Worm (Caenorhabditis elegans) whole organism, L2 larva: ENCODE results near the gene hpo-40.
A peak's percentile ranks its signal among the peaks of the same experiment; 100 is the strongest.

Experiments used
- C34F6.9 ChIP-seq: fragments of 150-350 bp; optimal IDR thresholded peaks from 2 replicates; lab custom pipeline; 2014; ENCODE audit warnings: missing biosample characterization, missing genetic modification characterization
- F13H6.1 ChIP-seq: sonication (generic microtip); optimal IDR thresholded peaks from 2 replicates; lab custom pipeline; 2016; ENCODE audit warnings: missing genetic modification characterization, missing compliant biosample characterization
- R02D3.7 ChIP-seq: fragments of 150-350 bp; optimal IDR thresholded peaks from 2 replicates; lab custom pipeline; 2014; ENCODE audit warnings: missing biosample characterization, missing genetic modification characterization
- Y55F3AM.14 ChIP-seq: fragments of 200-800 bp; sonication (Bioruptor generic); optimal IDR thresholded peaks from 2 replicates; lab custom pipeline; 2018; ENCODE audit warnings: mild to moderate bottlenecking, missing genetic modification characterization, missing compliant biosample characterization
- aly-2 ChIP-seq: fragments of 150-350 bp; optimal IDR thresholded peaks from 2 replicates; lab custom pipeline; 2014; ENCODE audit warnings: missing biosample characterization, missing genetic modification characterization
- ama-1 ChIP-seq: fragments of 150-350 bp; optimal IDR thresholded peaks from 2 replicates; lab custom pipeline; 2018; ENCODE audit warnings: inconsistent platforms
- ceh-16 ChIP-seq: fragments of 150-350 bp; optimal IDR thresholded peaks from 2 replicates; lab custom pipeline; 2014; ENCODE audit warnings: missing biosample characterization, missing genetic modification characterization
- crh-2 ChIP-seq: sonication (generic microtip); optimal IDR thresholded peaks from 2 replicates; lab custom pipeline; 2017; ENCODE audit warnings: missing biosample characterization, missing genetic modification characterization
- dmd-4 ChIP-seq: sonication (generic microtip); optimal IDR thresholded peaks from 2 replicates; lab custom pipeline; 2017; ENCODE audit warnings: missing biosample characterization, missing genetic modification characterization
- egl-27 ChIP-seq: sonication (generic microtip); optimal IDR thresholded peaks from 3 replicates; lab custom pipeline; 2017; ENCODE audit warnings: missing biosample characterization, missing genetic modification reagents, missing genetic modification characterization
- elt-1 ChIP-seq: fragments of 150-350 bp; optimal IDR thresholded peaks from 2 replicates; lab custom pipeline; 2014; ENCODE audit warnings: missing biosample characterization, missing genetic modification characterization
- elt-3 ChIP-seq: sonication (generic microtip); optimal IDR thresholded peaks from 2 replicates; lab custom pipeline; 2017; ENCODE audit warnings: missing biosample characterization, missing genetic modification characterization
- fos-1 ChIP-seq: fragments of 150-350 bp; optimal IDR thresholded peaks from 2 replicates; lab custom pipeline; 2014; ENCODE audit warnings: missing biosample characterization, missing genetic modification characterization
- lin-11 ChIP-seq: fragments of 150-350 bp; sonication (generic microtip); optimal IDR thresholded peaks from 2 replicates; lab custom pipeline; 2014; ENCODE audit warnings: missing biosample characterization, missing genetic modification characterization, inconsistent platforms, mixed read lengths
- lin-13 ChIP-seq: fragments of 150-350 bp; optimal IDR thresholded peaks from 2 replicates; lab custom pipeline; 2014; ENCODE audit warnings: missing biosample characterization, missing genetic modification reagents, missing genetic modification characterization
- mab-5 ChIP-seq: fragments of 150-350 bp; optimal IDR thresholded peaks from 2 replicates; lab custom pipeline; 2014; ENCODE audit warnings: missing biosample characterization, missing genetic modification characterization
- mbf-1 ChIP-seq: sonication (generic microtip); optimal IDR thresholded peaks from 2 replicates; lab custom pipeline; 2017; ENCODE audit warnings: missing biosample characterization, missing genetic modification characterization
- nhr-10 ChIP-seq: sonication (generic microtip); optimal IDR thresholded peaks from 2 replicates; lab custom pipeline; 2017; ENCODE audit warnings: missing biosample characterization, missing genetic modification characterization
- nhr-12 ChIP-seq: fragments of 150-350 bp; optimal IDR thresholded peaks from 2 replicates; lab custom pipeline; 2014; ENCODE audit warnings: missing biosample characterization, missing genetic modification characterization
- nhr-129 ChIP-seq: fragments of 150-350 bp; optimal IDR thresholded peaks from 2 replicates; lab custom pipeline; 2014; ENCODE audit warnings: missing biosample characterization, missing genetic modification characterization
- nhr-23 ChIP-seq: fragments of 150-350 bp; optimal IDR thresholded peaks from 2 replicates; lab custom pipeline; 2014; ENCODE audit warnings: missing biosample characterization, missing genetic modification reagents, missing genetic modification characterization
- nhr-25 ChIP-seq: fragments of 150-350 bp; sonication (generic microtip); optimal IDR thresholded peaks from 3 replicates; lab custom pipeline; 2014; ENCODE audit warnings: missing biosample characterization, missing genetic modification characterization
- peb-1 ChIP-seq: fragments of 150-350 bp; optimal IDR thresholded peaks from 2 replicates; lab custom pipeline; 2014; ENCODE audit warnings: missing biosample characterization, missing genetic modification characterization
- sem-4 ChIP-seq: fragments of 150-350 bp; optimal IDR thresholded peaks from 2 replicates; lab custom pipeline; 2014; ENCODE audit warnings: missing biosample characterization, missing genetic modification reagents, missing genetic modification characterization
- skn-1 ChIP-seq: sonication (generic microtip); optimal IDR thresholded peaks from 2 replicates; lab custom pipeline; 2017; ENCODE audit warnings: missing biosample characterization, missing genetic modification characterization
- sma-9 ChIP-seq, 2 experiments: fragments of 150-350 bp in 1 of 2; sonication (generic microtip) in 1 of 2; optimal IDR thresholded peaks; 2 replicates each; lab custom pipeline; 2014 to 2016; ENCODE audit warnings: missing genetic modification characterization in 2 of 2, mild to moderate bottlenecking in 1 of 2, missing biosample characterization in 1 of 2, missing compliant biosample characterization in 1 of 2, missing genetic modification reagents in 1 of 2, moderate library complexity in 1 of 2
- snpc-4 ChIP-seq: fragments of 150-350 bp; optimal IDR thresholded peaks from 2 replicates; lab custom pipeline; 2014; ENCODE audit warnings: missing biosample characterization, missing genetic modification characterization
- unc-39 ChIP-seq: fragments of 150-350 bp; optimal IDR thresholded peaks from 2 replicates; lab custom pipeline; 2014; ENCODE audit warnings: missing biosample characterization, missing genetic modification characterization
- unc-62 ChIP-seq: fragments of 150-350 bp; optimal IDR thresholded peaks from 2 replicates; lab custom pipeline; 2014; ENCODE audit warnings: missing biosample characterization, missing genetic modification reagents, missing genetic modification characterization
- zag-1 ChIP-seq: fragments of 150-350 bp; optimal IDR thresholded peaks from 2 replicates; lab custom pipeline; 2014; ENCODE audit warnings: missing biosample characterization, missing genetic modification characterization
- ztf-11 ChIP-seq: sonication (generic microtip); optimal IDR thresholded peaks from 2 replicates; lab custom pipeline; 2017; ENCODE audit warnings: missing biosample characterization, missing genetic modification characterization

Gene hpo-40

ce11 chrV:10222007-10222406 lies 9.3 kb downstream of the hpo-40 start, which contains the start of gene C12D8.20:
TSS of gene C12D8.20 (plus strand) at chrV:10222307.
- TF ChIP-seq Y55F3AM.14 (GFP tag; lab: Kevin White, UChicago) (no peak), nhr-129 (tag; lab: Kevin White, UChicago) (no peak), mab-5 (no peak), egl-27 (tag; lab: Kevin White, UChicago) (no peak), ztf-11 (tag; lab: Kevin White, UChicago) (no peak), lin-13 (GFP tag; lab: Kevin White, UChicago) (no peak)
- TF ChIP-seq, all 48 proteins: peak for 0

DNA sequence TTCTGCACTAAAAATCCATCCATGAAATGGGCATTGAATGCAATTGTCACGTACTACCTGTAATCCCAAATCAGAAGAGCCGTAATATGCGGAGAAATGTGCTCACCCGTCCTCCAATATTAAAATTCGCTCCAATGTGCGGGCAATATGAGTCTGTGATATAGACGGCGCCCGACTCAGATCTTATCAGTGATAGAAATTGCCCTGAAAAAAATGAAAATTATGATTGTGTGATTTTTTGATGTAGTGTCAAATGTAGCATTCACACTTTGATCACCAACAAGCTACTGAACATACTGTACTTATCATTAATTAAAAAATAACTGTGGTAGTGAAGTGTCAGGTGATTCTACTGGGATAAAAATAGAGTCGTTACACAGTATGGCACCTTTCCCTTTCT lies 11.9 kb downstream of the hpo-40 start:
- no peak for TF ChIP-seq nhr-25
- TF ChIP-seq ama-1 (lab: Kevin White, UChicago), result no peak
- no peak for TF ChIP-seq nhr-10
- no peak for TF ChIP-seq crh-2
- TF ChIP-seq sem-4, result no peak
- TF ChIP-seq nhr-23, result no peak
- no peak for TF ChIP-seq ceh-16 (tag; lab: Kevin White, UChicago)
- TF ChIP-seq fos-1 (tag; lab: Kevin White, UChicago), result peak; percentile 60

- TF ChIP-seq skn-1 (no peak), fos-1 (tag; lab: Kevin White, UChicago) (peak; percentile 62)
Measured at ce11 chrV:10225610-10226009, 12.9 kb downstream of the hpo-40 start, which contains the start of gene daf-36. TSS of gene daf-36 (minus strand) at chrV:10225710.

DNA sequence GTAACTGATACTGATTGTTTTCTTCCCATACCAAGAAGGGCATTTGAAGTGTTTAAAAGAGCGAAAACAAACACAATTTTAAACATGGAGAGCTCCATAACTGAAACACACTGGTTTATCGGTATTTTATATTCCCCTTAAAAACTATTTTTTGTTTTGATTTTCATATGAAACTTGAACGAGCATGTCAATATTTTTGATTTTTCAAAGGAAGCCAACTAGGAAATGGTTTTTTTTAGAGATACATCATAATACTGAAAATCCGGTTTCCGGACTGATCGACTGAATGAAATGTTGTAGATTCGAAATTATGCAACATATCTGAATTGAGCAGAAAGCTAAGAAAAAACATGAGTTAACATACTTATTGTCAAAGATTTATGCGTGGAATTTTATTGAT lies 14.6 kb downstream of the hpo-40 start, which contains the start of gene ttr-19:
Gene ttr-19, minus strand, starts transcription at position 101 of the 400 bp plus-strand sequence.
- TF ChIP-seq F13H6.1 (tag; lab: Kevin White, UChicago), result no peak
- TF ChIP-seq zag-1, result no peak
- TF ChIP-seq ceh-16 (tag; lab: Kevin White, UChicago), result no peak
- no peak for TF ChIP-seq unc-62 (GFP tag; lab: Kevin White, UChicago)
- TF ChIP-seq mbf-1 (tag; lab: Kevin White, UChicago), result no peak
- no peak for TF ChIP-seq elt-1 (tag; lab: Kevin White, UChicago)

DNA sequence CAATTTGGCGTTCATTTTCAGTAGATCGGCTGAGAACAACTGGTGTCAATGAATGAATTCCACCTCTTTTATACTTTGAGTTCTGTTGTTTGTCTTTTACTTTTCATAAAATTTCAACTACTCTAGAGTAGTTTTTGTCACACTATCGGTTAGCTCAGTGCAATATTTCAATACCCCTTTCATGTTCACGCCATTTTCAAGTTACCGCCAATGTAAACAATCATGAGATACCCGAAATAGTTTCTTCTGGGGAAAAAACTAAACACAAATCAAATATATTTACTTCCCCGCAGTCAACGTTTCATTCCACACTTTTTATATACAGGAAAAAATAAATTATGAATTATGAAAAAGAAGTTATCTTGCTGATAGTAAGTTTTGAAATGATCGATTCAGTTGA lies 15.6 kb downstream of the hpo-40 start, which contains the start of gene fipr-4:
Gene fipr-4, minus strand, starts transcription at position 101 of the 400 bp plus-strand sequence.
- TF ChIP-seq F13H6.1 (tag; lab: Kevin White, UChicago) (peak; percentile 9), R02D3.7 (tag; lab: Kevin White, UChicago) (no peak)

DNA sequence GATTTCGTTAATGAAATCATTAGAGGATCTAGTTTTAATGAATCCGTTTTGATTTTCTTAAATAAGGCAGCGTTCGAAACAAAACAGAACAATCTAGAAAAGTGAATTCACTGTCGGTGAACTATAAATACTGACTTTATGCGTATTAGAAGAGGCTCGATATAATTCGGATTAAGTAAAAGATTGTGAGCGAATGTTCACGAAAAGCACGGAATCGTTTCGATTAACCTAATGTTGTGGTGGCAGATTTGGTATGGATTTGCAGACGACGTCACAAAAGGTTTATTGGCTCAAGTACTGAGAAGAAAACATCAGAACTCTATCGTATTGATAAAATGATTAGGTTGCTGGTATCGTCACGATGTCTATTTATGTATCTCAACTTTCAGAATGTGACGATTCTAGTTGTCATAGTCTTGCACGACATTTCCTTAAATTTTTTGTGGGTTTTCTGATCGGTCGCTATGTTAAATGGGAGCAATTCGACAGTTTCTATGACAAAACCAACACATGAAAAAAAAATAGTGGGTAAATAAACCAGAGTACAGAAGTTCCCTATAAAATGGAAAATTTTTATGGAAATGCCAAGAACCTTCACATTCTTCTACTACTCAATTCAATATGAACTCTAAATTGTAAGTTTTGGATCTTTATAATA lies 16.6 kb downstream of the hpo-40 start, which contains the start of the genes pyt-1 and fipr-7:
Gene pyt-1, minus strand, starts transcription at position 101 of the 658 bp plus-strand sequence.
Gene fipr-7, plus strand, starts transcription at position 608 of the 658 bp plus-strand sequence.
- no peak for TF ChIP-seq sma-9 (GFP tag; optimal IDR thresholded peaks at IDR 0.05; lab: Kevin White, UChicago)
- no peak for TF ChIP-seq sma-9 (tag; optimal IDR thresholded peaks at IDR 0.05; lab: Kevin White, UChicago)
- TF ChIP-seq peb-1 (tag; lab: Kevin White, UChicago), result no peak
- TF ChIP-seq mab-5, result no peak
- TF ChIP-seq egl-27 (tag; lab: Kevin White, UChicago), result no peak
- TF ChIP-seq lin-13 (GFP tag; lab: Kevin White, UChicago), result no peak
- no peak for TF ChIP-seq Y55F3AM.14 (GFP tag; lab: Kevin White, UChicago)
- no peak for TF ChIP-seq C34F6.9 (tag; lab: Kevin White, UChicago)
- no peak for TF ChIP-seq dmd-4 (tag; lab: Kevin White, UChicago)
- no peak for TF ChIP-seq snpc-4 (tag; lab: Kevin White, UChicago)
- no peak for TF ChIP-seq elt-3 (tag; lab: Kevin White, UChicago)
- no peak for TF ChIP-seq nhr-12
- TF ChIP-seq lin-11 (tag; lab: Kevin White, UChicago), result no peak
- no peak for TF ChIP-seq aly-2
- no peak for TF ChIP-seq unc-39
- no peak for TF ChIP-seq elt-1 (tag; lab: Kevin White, UChicago)
- TF ChIP-seq F13H6.1 (tag; lab: Kevin White, UChicago), result no peak
